Worm (Caenorhabditis elegans): ENCODE data around the gene wdr-60.

DNA sequence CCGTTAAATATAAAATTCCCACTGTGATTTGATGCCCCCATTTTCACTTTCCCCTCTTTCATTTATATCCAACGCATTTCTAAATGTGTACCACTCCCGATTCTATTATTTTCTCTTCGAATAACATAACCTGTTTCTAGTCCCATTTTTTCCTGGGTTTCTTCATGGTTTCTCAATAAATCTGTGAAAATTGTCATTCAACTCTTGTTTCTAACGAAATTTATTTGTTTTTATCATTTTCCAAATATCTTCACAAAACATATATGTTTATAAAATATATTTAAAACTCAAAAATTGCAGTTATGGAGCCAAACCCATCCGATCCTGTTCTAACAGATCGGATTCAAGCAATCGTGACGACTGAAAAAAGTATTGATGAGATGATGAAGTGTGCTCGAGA, 33.9 kb downstream of the wdr-60 start, which contains the start of gene mdt-11:
- TF ChIP-seq pha-4 (tag; optimal IDR thresholded peaks at IDR 0.05), result no peak
- TF ChIP-seq snpc-4 (tag; optimal IDR thresholded peaks at IDR 0.05), result no peak
- TF ChIP-seq ama-1 (optimal IDR thresholded peaks at IDR 0.05), result no peak
- TF ChIP-seq nhr-77 (tag; optimal IDR thresholded peaks at IDR 0.05), result no peak
- no peak for TF ChIP-seq nhr-237 (tag; optimal IDR thresholded peaks at IDR 0.05)
- TF ChIP-seq nhr-11 (tag; optimal IDR thresholded peaks at IDR 0.05), result no peak
- TF ChIP-seq lin-15B (tag; optimal IDR thresholded peaks at IDR 0.05), result no peak
- TF ChIP-seq ceh-82 (tag; optimal IDR thresholded peaks at IDR 0.05), result no peak
- no peak for TF ChIP-seq zag-1 (tag; optimal IDR thresholded peaks at IDR 0.05)
- TF ChIP-seq nhr-12 (tag; optimal IDR thresholded peaks at IDR 0.05), result no peak
- no peak for TF ChIP-seq mml-1 (tag; optimal IDR thresholded peaks at IDR 0.05)
- no peak for TF ChIP-seq fkh-10 (GFP tag; optimal IDR thresholded peaks at IDR 0.05)
- no peak for TF ChIP-seq eor-1 (tag; optimal IDR thresholded peaks at IDR 0.05)

Data from whole organism, L3 larva.